Fruit fly (Drosophila melanogaster) whole organism, adult: ENCODE results near the gene CG7484.
A peak's percentile ranks its signal among the peaks of the same experiment; 100 is the strongest.

ENCODE experiments used
- CG11617 ChIP-seq: fragments of 200-800 bp; sonication (Bioruptor generic); optimal IDR thresholded peaks from 2 replicates; lab custom pipeline; 2017; ENCODE audit warnings: mild to moderate bottlenecking, missing biosample characterization, missing genetic modification reagents, missing genetic modification characterization
- CG12768 ChIP-seq: fragments of 200-800 bp; sonication (Bioruptor generic); optimal IDR thresholded peaks from 2 replicates; lab custom pipeline; 2017; ENCODE audit warnings: missing biosample characterization, missing genetic modification characterization, mild to moderate bottlenecking, moderate library complexity, missing genetic modification reagents
- CG14711 ChIP-seq: fragments of 200-800 bp; sonication (Bioruptor generic); optimal IDR thresholded peaks from 2 replicates; lab custom pipeline; 2018; ENCODE audit warnings: missing biosample characterization, mild to moderate bottlenecking, missing genetic modification characterization, moderate library complexity
- CG7045 ChIP-seq: fragments of 200-800 bp; sonication (Bioruptor generic); optimal IDR thresholded peaks from 2 replicates; lab custom pipeline; 2017; ENCODE audit warnings: missing biosample characterization, mild to moderate bottlenecking, missing genetic modification characterization
- CG7101 ChIP-seq: fragments of 200-800 bp; sonication (Bioruptor generic); optimal IDR thresholded peaks from 2 replicates; lab custom pipeline; 2018; ENCODE audit warnings: missing biosample characterization, mild to moderate bottlenecking, missing genetic modification characterization, moderate library complexity
- Crg-1 ChIP-seq: fragments of 200-800 bp; sonication (Bioruptor generic); optimal IDR thresholded peaks from 2 replicates; lab custom pipeline; 2016; ENCODE audit warnings: missing biosample characterization, missing genetic modification characterization
- Hr96 ChIP-seq: fragments of 200-800 bp; sonication (Bioruptor generic); optimal IDR thresholded peaks from 2 replicates; lab custom pipeline; 2016; ENCODE audit warnings: missing biosample characterization, missing genetic modification characterization
- Mnt ChIP-seq: fragments of 200-800 bp; sonication (Bioruptor generic); optimal IDR thresholded peaks from 2 replicates; lab custom pipeline; 2016; ENCODE audit warnings: missing biosample characterization, mild to moderate bottlenecking, missing genetic modification characterization
- bab1 ChIP-seq: fragments of 200-800 bp; sonication (Bioruptor generic); optimal IDR thresholded peaks from 3 replicates; lab custom pipeline; 2019; ENCODE audit warnings: missing biosample characterization, mild to moderate bottlenecking, missing genetic modification characterization, moderate library complexity
- cic ChIP-seq: fragments of 200-800 bp; sonication (Bioruptor generic); optimal IDR thresholded peaks from 2 replicates; lab custom pipeline; 2017; ENCODE audit warnings: missing biosample characterization, mild to moderate bottlenecking, missing genetic modification characterization, moderate library complexity
- cnc ChIP-seq, 2 experiments: fragments of >200 bp; optimal IDR thresholded peaks; 2 replicates each; lab custom pipeline; 2017
- kay ChIP-seq: fragments of 200-800 bp; sonication (Bioruptor generic); peaks from one replicate; lab custom pipeline; 2016; ENCODE audit warnings: missing biosample characterization, missing genetic modification characterization, borderline replicate concordance
- ovo ChIP-seq: fragments of 200-800 bp; sonication (Bioruptor generic); optimal IDR thresholded peaks from 2 replicates; lab custom pipeline; 2016; ENCODE audit warnings: missing biosample characterization, missing genetic modification characterization
- pad ChIP-seq: fragments of 200-800 bp; sonication (Bioruptor generic); optimal IDR thresholded peaks from 3 replicates; lab custom pipeline; 2017; ENCODE audit warnings: missing biosample characterization, missing genetic modification characterization, mild to moderate bottlenecking, moderate library complexity, missing genetic modification reagents

DNA sequence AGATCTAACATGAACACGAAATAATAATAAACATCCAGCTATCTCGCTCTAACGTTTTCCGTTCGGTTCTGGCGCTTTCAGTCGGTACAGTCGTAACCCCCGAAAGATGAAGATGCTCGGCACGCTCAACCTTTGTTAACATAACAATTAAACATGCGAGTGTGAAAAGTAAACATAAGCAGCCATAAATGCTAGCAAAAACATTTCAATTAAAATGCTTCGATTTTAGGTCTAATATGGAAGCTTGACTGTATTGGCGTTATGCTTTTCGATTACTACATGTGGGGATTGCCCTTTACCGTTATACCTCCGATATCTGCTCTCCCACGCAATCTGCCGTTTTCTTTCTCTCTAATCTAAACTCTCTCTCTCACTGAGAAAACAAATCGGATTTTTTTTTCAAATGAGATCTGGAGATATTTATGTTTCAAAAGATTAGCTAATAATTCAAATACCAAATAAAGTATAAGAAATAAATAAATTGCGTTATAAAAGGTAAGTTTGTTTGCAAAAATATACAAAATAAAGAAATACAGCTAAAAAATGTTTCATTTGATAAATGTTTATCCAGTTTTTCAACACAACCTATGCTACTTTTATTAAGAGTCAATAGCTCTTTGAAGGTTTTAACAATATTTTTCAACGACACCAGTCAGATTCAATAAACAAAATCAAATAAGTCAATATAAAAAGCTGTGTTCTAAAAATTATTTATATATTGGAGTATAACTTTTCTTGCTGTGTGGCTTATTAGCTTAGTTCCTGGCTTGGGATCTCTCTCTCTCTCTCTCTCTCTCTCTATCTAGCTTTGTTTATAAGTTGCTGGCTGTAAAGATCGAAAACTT is 4.2 kb downstream of the CG7484 start:
- TF ChIP-seq kay (GFP tag; lab: Kevin White, UChicago) = no peak
- TF ChIP-seq CG7101 (tag; lab: Kevin White, UChicago) = peak; percentile 87
- TF ChIP-seq Crg-1 (GFP tag; lab: Kevin White, UChicago) = peak; percentile 46
- TF ChIP-seq Mnt = peak; percentile 21
- TF ChIP-seq ovo (GFP tag; lab: Kevin White, UChicago) = peak; percentile 100
- no peak for TF ChIP-seq cnc (optimal IDR thresholded peaks at IDR 0.05; lab: Kevin White, UChicago)
- TF ChIP-seq bab1 = peak; percentile 87
- TF ChIP-seq Hr96 (GFP tag; lab: Kevin White, UChicago) = peak; percentile 62
- peak; percentile 1 for TF ChIP-seq CG12768 (GFP tag; lab: Kevin White, UChicago)
- peak; percentile 95 for TF ChIP-seq pad (GFP tag; lab: Kevin White, UChicago)
- peak; percentile 68 for TF ChIP-seq CG7045 (GFP tag; lab: Kevin White, UChicago)
- TF ChIP-seq CG14711 = peak; percentile 81
- TF ChIP-seq CG11617 (GFP tag; lab: Kevin White, UChicago) = peak; percentile 55
- peak; percentile 25 for TF ChIP-seq cic
